Fruit fly (Drosophila melanogaster): Measurements from ENCODE around the gene Srlp.

The Srlp gene

dm6 chr3R:12441008-12441606 is 7.2 kb downstream of the Srlp start (continued):
- TF ChIP-seq Dad (GFP tag; optimal IDR thresholded peaks at IDR 0.05) (no peak), dmrt11E (tag; optimal IDR thresholded peaks at IDR 0.05) (no peak), CG2712 (tag; optimal IDR thresholded peaks at IDR 0.05) (no peak), CG5245 (GFP tag; optimal IDR thresholded peaks at IDR 0.05) (no peak), pnt (GFP tag; optimal IDR thresholded peaks at IDR 0.05) (no peak), Sin3A (optimal IDR thresholded peaks at IDR 0.05) (no peak), CG1832 (GFP tag; optimal IDR thresholded peaks at IDR 0.05) (no peak), CG14860 (GFP tag; IDR thresholded peaks at IDR 0.05; ENCODE audit: partially characterized antibody) (no peak), luna (GFP tag; optimal IDR thresholded peaks at IDR 0.05) (no peak), Atf3 (GFP tag; optimal IDR thresholded peaks at IDR 0.05) (no peak), eyg (GFP tag; optimal IDR thresholded peaks at IDR 0.05) (no peak), CG10274 (GFP tag; optimal IDR thresholded peaks at IDR 0.05) (no peak), CG6791 (GFP tag; IDR thresholded peaks at IDR 0.05; ENCODE audit: partially characterized antibody) (no peak), crp (GFP tag; optimal IDR thresholded peaks at IDR 0.05) (no peak), Med (GFP tag) (peak; percentile 36), ATbp (GFP tag; optimal IDR thresholded peaks at IDR 0.05) (no peak), CG15073 (GFP tag; optimal IDR thresholded peaks at IDR 0.05) (no peak), CG14014 (GFP tag; IDR thresholded peaks at IDR 0.05) (no peak), usp (GFP tag; optimal IDR thresholded peaks at IDR 0.05) (no peak), Hmr (GFP tag; optimal IDR thresholded peaks at IDR 0.05) (no peak), CG7556 (GFP tag; optimal IDR thresholded peaks at IDR 0.05) (no peak), exex (tag; optimal IDR thresholded peaks at IDR 0.05) (peak; percentile 58), crc (GFP tag; optimal IDR thresholded peaks at IDR 0.05) (no peak), CG9932 (GFP tag; IDR thresholded peaks at IDR 0.05) (peak; percentile 24; the same call in 1 of the 2 replicates), Atf-2 (GFP tag; optimal IDR thresholded peaks at IDR 0.05) (no peak), CG13123 (GFP tag; optimal IDR thresholded peaks at IDR 0.05) (no peak), CG10959 (GFP tag; IDR thresholded peaks at IDR 0.05) (no peak), hth (optimal IDR thresholded peaks at IDR 0.05) (no peak), CG14441 (GFP tag; IDR thresholded peaks at IDR 0.05) (no peak), pum (GFP tag; optimal IDR thresholded peaks at IDR 0.05) (no peak), CG1602 (GFP tag; optimal IDR thresholded peaks at IDR 0.05) (no peak), PHDP (tag; optimal IDR thresholded peaks at IDR 0.05) (no peak), hb (GFP tag; IDR thresholded peaks at IDR 0.05; ENCODE audit: partially characterized antibody) (no peak), h (optimal IDR thresholded peaks at IDR 0.05) (no peak), CG15514 (GFP tag; optimal IDR thresholded peaks at IDR 0.05) (no peak), CG18599 (GFP tag; optimal IDR thresholded peaks at IDR 0.05) (peak; percentile 2), bbx (GFP tag; IDR thresholded peaks at IDR 0.05; ENCODE audit: partially characterized antibody) (no peak), CG2889 (GFP tag; IDR thresholded peaks at IDR 0.05) (no peak), chinmo (GFP tag; IDR thresholded peaks at IDR 0.05; ENCODE audit: partially characterized antibody) (0 out of 4 replicates have a peak, but pooled peaks have one; percentile 76), onecut (GFP tag; IDR thresholded peaks at IDR 0.05) (peak; percentile 25; the same call in 1 of the 2 replicates), CG33557 (GFP tag; optimal IDR thresholded peaks at IDR 0.05) (no peak), Deaf1 (tag; optimal IDR thresholded peaks at IDR 0.05) (peak; percentile 46), CG34224 (GFP tag; IDR thresholded peaks at IDR 0.05; ENCODE audit: partially characterized antibody) (no peak), sisA (GFP tag; IDR thresholded peaks at IDR 0.05) (no peak), row (GFP tag; IDR thresholded peaks at IDR 0.05) (no peak), CG4404 (GFP tag; IDR thresholded peaks at IDR 0.05) (no peak), CG16815 (GFP tag; optimal IDR thresholded peaks at IDR 0.05) (no peak), da (GFP tag; optimal IDR thresholded peaks at IDR 0.05) (no peak), crol (GFP tag; IDR thresholded peaks at IDR 0.05) (no peak), Eip74EF (GFP tag; optimal IDR thresholded peaks at IDR 0.05) (no peak), CG12236 (GFP tag; optimal IDR thresholded peaks at IDR 0.05) (no peak), CTCF (GFP tag; optimal IDR thresholded peaks at IDR 0.05) (no peak)
